Fruit fly (Drosophila melanogaster) whole organism, prepupa: ENCODE results near the gene CG10761.

Source experiments
- Blimp-1 ChIP-seq: fragments of 200-800 bp; sonication (Bioruptor generic); optimal IDR thresholded peaks from 3 replicates; lab custom pipeline; 2017; ENCODE audit warnings: missing biosample characterization, missing genetic modification characterization, mild to moderate bottlenecking, moderate library complexity, missing genetic modification reagents
- CG10631 ChIP-seq: fragments of 200-800 bp; sonication (Bioruptor generic); optimal IDR thresholded peaks from 2 replicates; lab custom pipeline; 2016; ENCODE audit warnings: missing biosample characterization, missing genetic modification characterization
- CG10669 ChIP-seq: fragments of 200-800 bp; sonication (Bioruptor generic); optimal IDR thresholded peaks from 3 replicates; lab custom pipeline; 2018; ENCODE audit warnings: missing biosample characterization, mild to moderate bottlenecking, missing genetic modification characterization, moderate library complexity
- CG11294 ChIP-seq: fragments of 200-800 bp; sonication (Bioruptor generic); IDR thresholded peaks from 2 replicates; pipeline ENCODE4 v1.3.6; 2022; ENCODE audit warnings: missing biosample characterization, missing genetic modification characterization
- CG11902 ChIP-seq: fragments of 200-800 bp; sonication (Bioruptor generic); optimal IDR thresholded peaks from 3 replicates; lab custom pipeline; 2016; ENCODE audit warnings: missing biosample characterization, missing genetic modification characterization
- CG1621 ChIP-seq: fragments of 200-800 bp; sonication (Bioruptor generic); optimal IDR thresholded peaks from 3 replicates; lab custom pipeline; 2018; ENCODE audit warnings: missing biosample characterization, mild to moderate bottlenecking, missing genetic modification characterization
- CG16779 ChIP-seq: fragments of 200-800 bp; sonication (Bioruptor generic); optimal IDR thresholded peaks from 3 replicates; lab custom pipeline; 2017; ENCODE audit warnings: missing biosample characterization, mild to moderate bottlenecking, missing genetic modification characterization
- CG3032 ChIP-seq: fragments of 200-800 bp; optimal IDR thresholded peaks from 2 replicates; lab custom pipeline; 2019; ENCODE audit warnings: missing biosample characterization, mild to moderate bottlenecking, missing genetic modification characterization, moderate library complexity
- CG31627 ChIP-seq: fragments of 200-800 bp; sonication (Bioruptor generic); optimal IDR thresholded peaks from 3 replicates; lab custom pipeline; 2016; ENCODE audit warnings: missing biosample characterization, missing genetic modification characterization
- CG32006 ChIP-seq: fragments of 200-800 bp; sonication (Bioruptor generic); optimal IDR thresholded peaks from 3 replicates; lab custom pipeline; 2017; ENCODE audit warnings: missing biosample characterization, mild to moderate bottlenecking, missing genetic modification characterization
- CG34406 ChIP-seq: fragments of 200-800 bp; sonication (Bioruptor generic); optimal IDR thresholded peaks from 3 replicates; lab custom pipeline; 2016; ENCODE audit warnings: missing biosample characterization, missing genetic modification characterization
- CG3919 ChIP-seq: fragments of 200-800 bp; sonication (Bioruptor generic); optimal IDR thresholded peaks from 3 replicates; lab custom pipeline; 2016; ENCODE audit warnings: missing biosample characterization, missing genetic modification characterization
- CG4318 ChIP-seq: fragments of 200-800 bp; sonication (Bioruptor generic); optimal IDR thresholded peaks from 3 replicates; lab custom pipeline; 2017; ENCODE audit warnings: missing biosample characterization, mild to moderate bottlenecking, missing genetic modification characterization
- CG6163 ChIP-seq: fragments of 200-800 bp; sonication (Bioruptor generic); IDR thresholded peaks from 3 replicates; pipeline ENCODE4 v1.3.6; 2022; ENCODE audit warnings: missing biosample characterization, missing genetic modification characterization
- CG6276 ChIP-seq: fragments of 200-800 bp; sonication (Bioruptor generic); optimal IDR thresholded peaks from 2 replicates; lab custom pipeline; 2017; ENCODE audit warnings: missing biosample characterization, mild to moderate bottlenecking, missing genetic modification characterization
- CG6792 ChIP-seq: fragments of 200-800 bp; sonication (Bioruptor generic); optimal IDR thresholded peaks from 3 replicates; lab custom pipeline; 2016; ENCODE audit warnings: missing biosample characterization, missing genetic modification characterization
- CG6854 ChIP-seq: fragments of 200-800 bp; sonication (Bioruptor generic); optimal IDR thresholded peaks from 2 replicates; lab custom pipeline; 2017; ENCODE audit warnings: missing biosample characterization, mild to moderate bottlenecking, missing genetic modification characterization
- CG7368 ChIP-seq: fragments of 200-800 bp; sonication (Bioruptor generic); optimal IDR thresholded peaks from 3 replicates; lab custom pipeline; 2016; ENCODE audit warnings: missing biosample characterization, missing genetic modification characterization
- CG8632 ChIP-seq: fragments of 200-800 bp; sonication (Bioruptor generic); optimal IDR thresholded peaks from 3 replicates; lab custom pipeline; 2016; ENCODE audit warnings: missing biosample characterization, missing genetic modification characterization
- CG9139 ChIP-seq: fragments of 200-800 bp; sonication (Bioruptor generic); optimal IDR thresholded peaks from 3 replicates; lab custom pipeline; 2017; ENCODE audit warnings: missing biosample characterization, mild to moderate bottlenecking, missing genetic modification characterization
- Eip75B ChIP-seq: fragments of 200-800 bp; sonication (Bioruptor generic); optimal IDR thresholded peaks from 3 replicates; lab custom pipeline; 2016; ENCODE audit warnings: missing biosample characterization, missing genetic modification characterization
- Eip78C ChIP-seq: fragments of 200-800 bp; sonication (Bioruptor generic); peaks from one replicate; lab custom pipeline; 2016; ENCODE audit warnings: missing biosample characterization, missing genetic modification characterization
- Eip93F ChIP-seq: fragments of 200-800 bp; sonication (Bioruptor generic); optimal IDR thresholded peaks from 2 replicates; lab custom pipeline; 2016; ENCODE audit warnings: missing biosample characterization, mild to moderate bottlenecking, missing genetic modification characterization
- Ets21C ChIP-seq: fragments of 200-800 bp; sonication (Bioruptor generic); optimal IDR thresholded peaks from 3 replicates; lab custom pipeline; 2016; ENCODE audit warnings: missing biosample characterization, missing genetic modification characterization
- Ets96B ChIP-seq: fragments of 200-800 bp; optimal IDR thresholded peaks from 2 replicates; lab custom pipeline; 2019; ENCODE audit warnings: missing biosample characterization, mild to moderate bottlenecking, missing genetic modification characterization, moderate library complexity
- Gug ChIP-seq: fragments of 200-800 bp; sonication (Bioruptor generic); IDR thresholded peaks from 2 replicates; pipeline ENCODE4 v1.3.6; 2022; ENCODE audit warnings: missing biosample characterization, missing genetic modification characterization
- Hr38 ChIP-seq: sonication (Bioruptor generic); optimal IDR thresholded peaks from 2 replicates; lab custom pipeline; 2016; ENCODE audit warnings: missing biosample characterization, missing genetic modification characterization
- Hr39 ChIP-seq: fragments of 200-800 bp; sonication (Bioruptor generic); optimal IDR thresholded peaks from 2 replicates; lab custom pipeline; 2016; ENCODE audit warnings: missing biosample characterization, missing genetic modification characterization
- Hr4 ChIP-seq: fragments of 200-800 bp; sonication (Bioruptor generic); optimal IDR thresholded peaks from 3 replicates; lab custom pipeline; 2016; ENCODE audit warnings: missing biosample characterization, missing genetic modification characterization
- Lpt ChIP-seq: fragments of 200-800 bp; sonication (Bioruptor generic); optimal IDR thresholded peaks from 3 replicates; lab custom pipeline; 2016; ENCODE audit warnings: missing biosample characterization, missing genetic modification characterization
- Met ChIP-seq: fragments of 200-800 bp; sonication (Bioruptor generic); optimal IDR thresholded peaks from 3 replicates; lab custom pipeline; 2016; ENCODE audit warnings: missing biosample characterization, missing genetic modification characterization
- Smox ChIP-seq: fragments of 200-800 bp; sonication (Bioruptor generic); optimal IDR thresholded peaks from 3 replicates; lab custom pipeline; 2016; ENCODE audit warnings: missing biosample characterization, missing genetic modification characterization
- Sox102F ChIP-seq: fragments of 200-800 bp; sonication (Bioruptor generic); optimal IDR thresholded peaks from 2 replicates; lab custom pipeline; 2016; ENCODE audit warnings: missing biosample characterization, mild to moderate bottlenecking, missing genetic modification characterization
- Sox14 ChIP-seq: fragments of 200-800 bp; sonication (Bioruptor generic); optimal IDR thresholded peaks from 3 replicates; lab custom pipeline; 2016; ENCODE audit warnings: missing biosample characterization, missing genetic modification characterization
- Sox15 ChIP-seq: fragments of 200-800 bp; sonication (Bioruptor generic); optimal IDR thresholded peaks from 3 replicates; lab custom pipeline; 2016; ENCODE audit warnings: missing biosample characterization, missing genetic modification characterization
- achi ChIP-seq: fragments of 200-800 bp; sonication (Bioruptor generic); optimal IDR thresholded peaks from 3 replicates; lab custom pipeline; 2016; ENCODE audit warnings: missing biosample characterization, missing genetic modification characterization
- acj6 ChIP-seq: fragments of 200-800 bp; sonication (Bioruptor generic); optimal IDR thresholded peaks from 3 replicates; lab custom pipeline; 2016; ENCODE audit warnings: missing biosample characterization, missing genetic modification characterization
- cyc ChIP-seq: fragments of 200-800 bp; sonication (Bioruptor generic); optimal IDR thresholded peaks from 3 replicates; lab custom pipeline; 2016; ENCODE audit warnings: missing biosample characterization, missing genetic modification characterization
- dac ChIP-seq: fragments of 200-800 bp; sonication (Bioruptor generic); optimal IDR thresholded peaks from 2 replicates; lab custom pipeline; 2017; ENCODE audit warnings: missing biosample characterization, mild to moderate bottlenecking, missing genetic modification characterization
- esn ChIP-seq: fragments of 200-800 bp; sonication (Bioruptor generic); optimal IDR thresholded peaks from 2 replicates; lab custom pipeline; 2016; ENCODE audit warnings: missing biosample characterization, mild to moderate bottlenecking, missing genetic modification characterization, moderate library complexity
- fd59A ChIP-seq: fragments of 200-800 bp; sonication (Bioruptor generic); optimal IDR thresholded peaks from 2 replicates; lab custom pipeline; 2017; ENCODE audit warnings: missing biosample characterization, mild to moderate bottlenecking, missing genetic modification characterization, missing genetic modification reagents
- fd85E ChIP-seq: fragments of 200-800 bp; sonication (Bioruptor generic); optimal IDR thresholded peaks from 3 replicates; lab custom pipeline; 2016; ENCODE audit warnings: missing biosample characterization, missing genetic modification characterization
- fkh ChIP-seq: fragments of 200-800 bp; sonication (Bioruptor generic); optimal IDR thresholded peaks from 3 replicates; lab custom pipeline; 2017; ENCODE audit warnings: missing biosample characterization, mild to moderate bottlenecking, missing genetic modification characterization, moderate library complexity
- spab ChIP-seq: fragments of 200-800 bp; sonication (Bioruptor generic); optimal IDR thresholded peaks from 2 replicates; lab custom pipeline; 2017; ENCODE audit warnings: missing biosample characterization, mild to moderate bottlenecking, missing genetic modification characterization, missing genetic modification reagents
- ss ChIP-seq, 2 experiments: fragments of 200-800 bp; sonication (Bioruptor generic); optimal IDR thresholded peaks; 2 replicates in 1 of 2; 3 replicates in 1 of 2; lab custom pipeline; 2017 to 2018; ENCODE audit warnings: mild to moderate bottlenecking in 2 of 2, missing biosample characterization in 2 of 2, missing genetic modification characterization in 2 of 2, moderate library complexity in 1 of 2
- svp ChIP-seq: fragments of 200-800 bp; sonication (Bioruptor generic); peaks from one replicate; lab custom pipeline; 2016; ENCODE audit warnings: missing biosample characterization, missing genetic modification characterization
- topi ChIP-seq: fragments of 200-800 bp; sonication (Bioruptor generic); optimal IDR thresholded peaks from 3 replicates; lab custom pipeline; 2016; ENCODE audit warnings: missing biosample characterization, missing genetic modification characterization
- vri ChIP-seq: fragments of 200-800 bp; sonication (Bioruptor generic); optimal IDR thresholded peaks from 3 replicates; lab custom pipeline; 2016; ENCODE audit warnings: missing biosample characterization, mild to moderate bottlenecking, missing genetic modification characterization

CG10761 gene

dm6 chrX:8162692-8163091 is at the start of gene CG10761:
TSS of gene CG10761 (minus strand) at chrX:8162792.
- no peak for TF ChIP-seq fd59A (GFP tag; lab: Kevin White, UChicago)
- no peak for TF ChIP-seq dac (GFP tag; lab: Kevin White, UChicago)
- TF ChIP-seq Met (GFP tag; lab: Kevin White, UChicago), result no peak
- no peak for TF ChIP-seq CG6854 (GFP tag; lab: Kevin White, UChicago)
- TF ChIP-seq Hr39 (GFP tag; lab: Kevin White, UChicago), result no peak
- TF ChIP-seq Gug (GFP tag; lab: Robert Waterston, UW), result no peak
- no peak for TF ChIP-seq CG9139 (GFP tag; lab: Kevin White, UChicago)
- TF ChIP-seq Ets21C (GFP tag; lab: Kevin White, UChicago), result no peak
- no peak for TF ChIP-seq svp (GFP tag; lab: Kevin White, UChicago)
- TF ChIP-seq, all 60 proteins: peak for 0

DNA sequence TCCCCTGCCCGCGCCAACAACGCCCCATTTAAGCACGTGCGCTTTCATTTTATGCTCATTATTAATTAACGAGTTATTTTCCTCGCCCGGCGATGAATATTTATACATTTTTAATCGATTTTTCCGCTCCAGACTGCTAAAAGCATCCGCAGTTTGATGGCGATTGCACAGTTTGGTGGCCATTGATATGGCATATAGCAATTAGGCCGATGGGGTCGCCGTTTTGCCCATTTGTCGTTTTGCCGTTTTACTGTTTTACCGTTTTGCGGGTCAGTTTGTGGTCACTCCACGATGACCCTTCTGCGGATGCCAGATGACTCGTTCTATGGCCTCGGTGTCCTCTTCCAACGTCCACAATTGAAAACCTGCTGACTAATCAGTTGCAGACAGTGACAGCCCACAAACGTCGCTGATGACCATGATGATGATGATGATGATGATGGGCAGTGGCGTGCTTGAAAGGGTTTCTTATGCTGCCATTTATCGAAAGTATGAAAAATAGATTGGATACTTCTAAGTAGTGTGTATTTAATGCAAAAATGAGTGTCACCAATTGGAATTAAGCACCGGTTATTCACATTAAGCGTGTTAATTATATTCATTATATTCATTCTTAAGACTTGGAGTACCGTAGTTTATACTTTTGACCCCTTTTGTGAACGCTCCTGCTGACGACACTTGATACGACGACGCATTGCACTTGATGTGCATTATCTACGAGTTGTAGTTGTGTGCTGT is 49.3 kb upstream of the CG10761 start:
- TF ChIP-seq Sox15 (no peak), spab (GFP tag; lab: Kevin White, UChicago) (peak; percentile 64), Gug (GFP tag; lab: Robert Waterston, UW) (peak; percentile 53), acj6 (GFP tag; lab: Kevin White, UChicago) (peak; percentile 56), Hr38 (no peak), CG6854 (GFP tag; lab: Kevin White, UChicago) (no peak), CG31627 (GFP tag; lab: Kevin White, UChicago) (no peak), Ets21C (GFP tag; lab: Kevin White, UChicago) (no peak), CG3919 (GFP tag; lab: Kevin White, UChicago) (peak; percentile 57), CG10669 (GFP tag; lab: Kevin White, UChicago) (peak; percentile 74), Eip93F (GFP tag; lab: Kevin White, UChicago) (no peak), achi (GFP tag; lab: Kevin White, UChicago) (peak; percentile 54), svp (GFP tag; lab: Kevin White, UChicago) (peak; percentile 6), Hr4 (GFP tag; lab: Kevin White, UChicago) (peak; percentile 66), CG8632 (GFP tag; lab: Kevin White, UChicago) (peak; percentile 22), CG6276 (GFP tag; lab: Kevin White, UChicago) (peak; percentile 41), CG32006 (GFP tag; lab: Kevin White, UChicago) (peak; percentile 78), Ets96B (tag; lab: Kevin White, UChicago) (peak; percentile 77), CG6792 (GFP tag; lab: Kevin White, UChicago) (peak; percentile 18), Sox14 (peak; percentile 59), CG34406 (GFP tag; lab: Kevin White, UChicago) (peak; percentile 29), Blimp-1 (no peak), CG3032 (tag; lab: Kevin White, UChicago) (peak; percentile 77), vri (GFP tag; lab: Kevin White, UChicago) (no peak), Eip78C (GFP tag; lab: Kevin White, UChicago) (peak; percentile 91), Lpt (GFP tag; lab: Kevin White, UChicago) (peak; percentile 48), ss (GFP tag; optimal IDR thresholded peaks at IDR 0.05; lab: Kevin White, UChicago) (peak; percentile 58 to 65), Smox (GFP tag; lab: Kevin White, UChicago) (peak; percentile 14), Sox102F (no peak), fkh (GFP tag; lab: Kevin White, UChicago) (no peak), cyc (GFP tag; lab: Kevin White, UChicago) (no peak), CG7368 (GFP tag; lab: Kevin White, UChicago) (no peak), Met (GFP tag; lab: Kevin White, UChicago) (no peak), esn (GFP tag; lab: Kevin White, UChicago) (peak; percentile 17), CG11902 (GFP tag; lab: Kevin White, UChicago) (no peak), fd85E (no peak), CG10631 (GFP tag; lab: Kevin White, UChicago) (peak; percentile 70), topi (GFP tag; lab: Kevin White, UChicago) (no peak), CG16779 (tag; lab: Kevin White, UChicago) (peak; percentile 13), Eip75B (peak; percentile 47), dac (GFP tag; lab: Kevin White, UChicago) (peak; percentile 47), CG1621 (tag; lab: Kevin White, UChicago) (peak; percentile 60), CG11294 (peak; percentile 34; the same call in 1 of the 2 replicates), CG6163 (peak; percentile 67), CG4318 (peak; percentile 50)
